Fruit fly (Drosophila melanogaster): ENCODE results near the gene Npc2f.

Gene Npc2f

DNA sequence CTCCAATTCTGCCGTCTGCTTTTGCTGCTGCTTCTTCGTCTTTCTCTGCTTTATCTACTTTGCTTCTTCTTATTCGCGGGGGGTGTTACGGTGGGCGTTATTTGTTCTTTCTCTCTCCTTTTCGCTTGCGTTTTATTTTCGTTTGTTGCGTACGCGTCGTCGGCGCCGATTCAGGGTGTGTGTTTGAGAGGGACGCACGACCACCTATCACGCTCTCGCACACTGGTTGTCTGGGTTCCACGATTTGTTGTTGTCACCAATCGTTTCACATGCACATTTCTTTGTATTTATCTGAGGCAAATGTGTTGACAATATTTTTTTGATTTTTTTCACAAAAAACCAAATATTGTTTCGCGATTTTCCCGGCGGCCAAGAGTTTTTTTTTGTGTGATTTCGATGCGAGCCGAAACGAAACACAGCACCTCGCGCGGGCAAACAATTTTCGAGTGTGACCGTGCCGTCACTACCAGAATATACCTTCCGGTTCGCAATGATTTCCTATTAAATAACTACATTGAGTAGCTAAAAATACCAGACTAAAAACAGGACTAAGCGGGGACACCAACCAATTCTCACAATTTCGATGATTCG lies 32.3 kb upstream of the Npc2f start, which contains the start of gene Syx1A:
TSS of gene Syx1A (minus strand) at position 452 of the 591 bp plus-strand sequence.
- TF ChIP-seq usp (GFP tag; optimal IDR thresholded peaks at IDR 0.05) (no peak), pan (optimal IDR thresholded peaks at IDR 0.05) (no peak), Dll (optimal IDR thresholded peaks at IDR 0.05) (no peak), CG8478 (optimal IDR thresholded peaks at IDR 0.05) (no peak), psq (optimal IDR thresholded peaks at IDR 0.05) (no peak), EcR (GFP tag; optimal IDR thresholded peaks at IDR 0.05) (no peak)

DNA sequence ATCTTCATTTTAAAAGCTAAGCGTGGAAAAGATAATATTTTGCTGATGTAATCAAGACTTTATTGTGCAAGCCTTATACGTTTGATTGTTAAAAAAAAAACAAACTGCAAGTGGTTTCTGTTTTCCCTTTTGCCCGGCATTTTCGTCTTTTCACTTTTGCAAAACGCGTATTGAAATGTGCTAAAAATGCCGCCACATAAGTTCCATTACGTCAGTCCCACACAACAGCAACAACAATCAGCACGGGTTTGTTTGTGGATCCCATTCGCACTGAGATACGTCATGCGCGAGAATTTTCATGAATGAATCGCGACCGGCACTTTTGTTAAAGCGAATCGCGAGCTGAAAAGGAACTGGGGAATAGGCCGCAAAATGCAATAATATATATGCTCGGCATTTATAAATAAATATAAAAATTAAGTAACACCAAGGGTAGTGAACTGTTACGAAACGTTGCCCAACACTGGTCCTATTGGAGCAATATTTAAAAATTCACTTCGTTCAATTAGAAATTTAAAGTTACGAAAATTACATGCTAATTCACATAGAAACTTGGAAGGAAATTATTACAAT lies 31.6 kb upstream of the Npc2f start:
- TF ChIP-seq usp (GFP tag; optimal IDR thresholded peaks at IDR 0.05), result no peak
- no peak for TF ChIP-seq EcR (GFP tag; optimal IDR thresholded peaks at IDR 0.05)
- no peak for TF ChIP-seq pan (optimal IDR thresholded peaks at IDR 0.05)
- no peak for TF ChIP-seq Dll (optimal IDR thresholded peaks at IDR 0.05)
- TF ChIP-seq CG8478 (optimal IDR thresholded peaks at IDR 0.05), result no peak
- no peak for TF ChIP-seq psq (optimal IDR thresholded peaks at IDR 0.05)

DNA sequence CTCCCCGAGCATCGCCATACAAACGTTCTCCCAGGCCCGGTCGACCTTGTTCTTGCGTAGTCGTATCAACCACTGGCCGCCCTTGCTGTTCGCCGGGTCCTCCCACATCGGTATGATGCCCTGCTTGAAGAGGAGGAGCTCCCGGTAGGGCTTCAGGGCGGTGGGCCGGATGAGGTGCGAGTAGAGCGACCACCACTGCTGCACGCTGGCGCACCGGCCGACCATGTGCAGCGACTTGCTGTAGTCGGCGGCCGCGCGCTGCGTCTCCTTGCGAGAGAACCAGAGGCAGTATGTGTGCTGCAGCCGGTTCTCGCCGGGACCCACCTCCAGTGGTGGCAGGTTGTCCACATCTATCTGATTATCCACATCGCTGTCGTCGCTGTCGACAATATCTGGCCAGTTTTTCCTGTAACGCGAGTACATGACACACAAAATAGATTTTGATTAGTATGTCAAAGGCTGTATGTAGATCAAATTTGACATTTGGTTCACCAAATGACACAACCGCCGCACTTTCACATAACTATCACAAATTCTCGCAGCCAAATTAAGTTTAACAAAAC lies 30.7 kb upstream of the Npc2f start, which contains the start of gene CG10694:
TSS of gene CG10694 (plus strand) at position 513 of the 563 bp plus-strand sequence.
- TF ChIP-seq psq (optimal IDR thresholded peaks at IDR 0.05), result no peak

- TF ChIP-seq pan (optimal IDR thresholded peaks at IDR 0.05), result peak; percentile 96
- TF ChIP-seq psq (optimal IDR thresholded peaks at IDR 0.05), result no peak
These were observed 28.7 kb upstream of the Npc2f start, which contains the start of the genes eIF4EHP and CG18428 for dm6 chr3R:24108902-24109389. Gene eIF4EHP, minus strand, starts transcription at chr3R:24108960. Gene CG18428, plus strand, starts transcription at chr3R:24109336.

- TF ChIP-seq pan (optimal IDR thresholded peaks at IDR 0.05), result no peak
- no peak for TF ChIP-seq psq (optimal IDR thresholded peaks at IDR 0.05)
- TF ChIP-seq usp (GFP tag; optimal IDR thresholded peaks at IDR 0.05), result no peak
- TF ChIP-seq CG8478 (optimal IDR thresholded peaks at IDR 0.05), result no peak
- no peak for TF ChIP-seq EcR (GFP tag; optimal IDR thresholded peaks at IDR 0.05)
- no peak for TF ChIP-seq Dll (optimal IDR thresholded peaks at IDR 0.05)
These were observed 25.2 kb upstream of the Npc2f start, which contains the start of gene CG13605 for dm6 chr3R:24112320-24113069. Gene CG13605, minus strand, starts transcription at chr3R:24112389.

DNA sequence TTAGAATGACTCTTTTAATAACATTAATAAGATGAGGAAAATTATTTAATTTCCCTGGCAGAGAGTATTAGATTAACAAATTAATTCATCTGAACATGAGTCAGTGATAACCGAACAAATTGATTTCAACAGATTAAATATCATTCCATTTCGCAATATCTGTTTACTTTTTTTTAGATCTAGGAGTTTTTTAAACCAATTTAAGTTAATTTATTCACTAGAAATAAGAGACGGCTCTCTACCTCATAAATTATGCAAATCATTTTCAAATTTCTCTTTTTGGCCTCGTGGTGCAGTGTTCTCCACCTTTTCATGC lies 24.7 kb upstream of the Npc2f start, which contains the start of gene Root:
TSS of gene Root (plus strand) at position 217 of the 316 bp plus-strand sequence.
- TF ChIP-seq psq (optimal IDR thresholded peaks at IDR 0.05), result no peak
- no peak for TF ChIP-seq usp (GFP tag; optimal IDR thresholded peaks at IDR 0.05)
- TF ChIP-seq EcR (GFP tag; optimal IDR thresholded peaks at IDR 0.05), result no peak
- no peak for TF ChIP-seq CG8478 (optimal IDR thresholded peaks at IDR 0.05)
- no peak for TF ChIP-seq Dll (optimal IDR thresholded peaks at IDR 0.05)
- TF ChIP-seq pan (optimal IDR thresholded peaks at IDR 0.05), result no peak

DNA sequence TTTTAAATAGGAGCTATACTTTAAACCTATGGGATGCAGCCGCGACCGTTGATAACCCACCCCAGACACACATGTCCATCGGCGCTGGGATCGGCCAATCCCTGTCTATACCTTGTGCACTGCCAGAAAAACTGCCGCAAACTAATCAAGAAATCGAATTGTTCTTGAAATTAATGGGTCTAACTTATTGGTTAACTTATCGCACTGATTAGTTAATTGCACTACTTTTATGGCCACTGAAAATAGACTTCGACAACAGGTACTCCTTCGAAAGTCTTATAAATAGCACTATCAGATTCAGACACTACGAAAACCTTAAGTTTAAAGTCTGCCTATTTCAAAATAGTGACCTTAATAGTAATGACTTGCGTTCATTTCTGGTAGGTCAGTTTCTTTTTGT lies 21.5 kb upstream of the Npc2f start, which contains the start of gene CG13607:
TSS of gene CG13607 (minus strand) at position 143 of the 400 bp plus-strand sequence.
- TF ChIP-seq pan (optimal IDR thresholded peaks at IDR 0.05) (no peak), CG8478 (optimal IDR thresholded peaks at IDR 0.05) (no peak), psq (optimal IDR thresholded peaks at IDR 0.05) (no peak)

dm6 chr3R:24116972-24117371 lies 20.7 kb upstream of the Npc2f start:
- TF ChIP-seq Dll (optimal IDR thresholded peaks at IDR 0.05) (no peak), usp (GFP tag; optimal IDR thresholded peaks at IDR 0.05) (no peak), CG8478 (optimal IDR thresholded peaks at IDR 0.05) (no peak), EcR (GFP tag; optimal IDR thresholded peaks at IDR 0.05) (no peak), psq (optimal IDR thresholded peaks at IDR 0.05) (no peak), pan (optimal IDR thresholded peaks at IDR 0.05) (no peak)

dm6 chr3R:24121669-24122068 lies 16.0 kb upstream of the Npc2f start:
- TF ChIP-seq pan (optimal IDR thresholded peaks at IDR 0.05), result no peak
- no peak for TF ChIP-seq usp (GFP tag; optimal IDR thresholded peaks at IDR 0.05)
- TF ChIP-seq psq (optimal IDR thresholded peaks at IDR 0.05), result no peak
- TF ChIP-seq EcR (GFP tag; optimal IDR thresholded peaks at IDR 0.05), result no peak
- no peak for TF ChIP-seq Dll (optimal IDR thresholded peaks at IDR 0.05)
- no peak for TF ChIP-seq CG8478 (optimal IDR thresholded peaks at IDR 0.05)

dm6 chr3R:24122369-24122768 lies 15.3 kb upstream of the Npc2f start:
- TF ChIP-seq pan (optimal IDR thresholded peaks at IDR 0.05), result no peak
- no peak for TF ChIP-seq Dll (optimal IDR thresholded peaks at IDR 0.05)
- no peak for TF ChIP-seq CG8478 (optimal IDR thresholded peaks at IDR 0.05)
- TF ChIP-seq usp (GFP tag; optimal IDR thresholded peaks at IDR 0.05), result no peak
- no peak for TF ChIP-seq EcR (GFP tag; optimal IDR thresholded peaks at IDR 0.05)
- no peak for TF ChIP-seq psq (optimal IDR thresholded peaks at IDR 0.05)

- TF ChIP-seq Dll (optimal IDR thresholded peaks at IDR 0.05) (no peak), EcR (GFP tag; optimal IDR thresholded peaks at IDR 0.05) (no peak), usp (GFP tag; optimal IDR thresholded peaks at IDR 0.05) (no peak), psq (optimal IDR thresholded peaks at IDR 0.05) (no peak), pan (optimal IDR thresholded peaks at IDR 0.05) (no peak), CG8478 (optimal IDR thresholded peaks at IDR 0.05) (no peak)
These were observed 7.6 kb upstream of the Npc2f start, which contains the start of the genes GatB and Tsc1 for dm6 chr3R:24130080-24130479. Gene GatB, minus strand, starts transcription at chr3R:24130255. Gene Tsc1, plus strand, starts transcription at chr3R:24130307.

- TF ChIP-seq Dll (optimal IDR thresholded peaks at IDR 0.05) (no peak), usp (GFP tag; optimal IDR thresholded peaks at IDR 0.05) (no peak), EcR (GFP tag; optimal IDR thresholded peaks at IDR 0.05) (no peak), pan (optimal IDR thresholded peaks at IDR 0.05) (no peak), psq (optimal IDR thresholded peaks at IDR 0.05) (no peak), CG8478 (optimal IDR thresholded peaks at IDR 0.05) (no peak)
These were observed 3.1 kb upstream of the Npc2f start, which contains the start of gene Sec10 for dm6 chr3R:24134580-24134979. Gene Sec10, plus strand, starts transcription at chr3R:24134831.

All from whole organism.